Worm (Caenorhabditis elegans) whole organism, late embryonic: Measurements from ENCODE around the gene nhr-283.

Experiments
- C38D4.7 ChIP-seq: fragments of 200-800 bp; sonication (Bioruptor generic); optimal IDR thresholded peaks from 2 replicates; lab custom pipeline; 2018; ENCODE audit warnings: mild to moderate bottlenecking, missing genetic modification characterization, moderate library complexity, missing compliant biosample characterization
- F13H6.1 ChIP-seq: sonication (generic microtip); optimal IDR thresholded peaks from 2 replicates; lab custom pipeline; 2016; ENCODE audit warnings: missing genetic modification characterization, missing compliant biosample characterization
- K02D7.2 ChIP-seq: sonication (generic microtip); optimal IDR thresholded peaks from 2 replicates; lab custom pipeline; 2017; ENCODE audit warnings: mild to moderate bottlenecking, missing genetic modification characterization, missing compliant biosample characterization
- Y22D7AL.16 ChIP-seq: sonication (generic microtip); optimal IDR thresholded peaks from 2 replicates; lab custom pipeline; 2016; ENCODE audit warnings: missing genetic modification characterization, missing compliant biosample characterization
- ama-1 ChIP-seq: fragments of 150-350 bp; optimal IDR thresholded peaks from 2 replicates; lab custom pipeline; 2014
- ceh-18 ChIP-seq: sonication (generic microtip); optimal IDR thresholded peaks from 2 replicates; lab custom pipeline; 2016; ENCODE audit warnings: missing genetic modification characterization, missing compliant biosample characterization
- ceh-19 ChIP-seq: fragments of 200-800 bp; sonication (Bioruptor generic); optimal IDR thresholded peaks from 2 replicates; lab custom pipeline; 2018; ENCODE audit warnings: mild to moderate bottlenecking, missing genetic modification characterization, missing compliant biosample characterization
- ceh-2 ChIP-seq: sonication (generic microtip); optimal IDR thresholded peaks from 2 replicates; lab custom pipeline; 2016; ENCODE audit warnings: missing genotype, missing genetic modification characterization, missing compliant biosample characterization
- ceh-22 ChIP-seq: sonication (generic microtip); optimal IDR thresholded peaks from 2 replicates; lab custom pipeline; 2017; ENCODE audit warnings: missing biosample characterization, missing genetic modification characterization
- ceh-24 ChIP-seq: sonication (generic microtip); optimal IDR thresholded peaks from 2 replicates; lab custom pipeline; 2016; ENCODE audit warnings: mild to moderate bottlenecking, missing genetic modification characterization, missing compliant biosample characterization
- ceh-30 ChIP-seq: fragments of 150-350 bp; optimal IDR thresholded peaks from 2 replicates; lab custom pipeline; 2014; ENCODE audit warnings: missing biosample characterization, missing genetic modification characterization
- ceh-31 ChIP-seq: sonication (generic microtip); optimal IDR thresholded peaks from 2 replicates; lab custom pipeline; 2016; ENCODE audit warnings: missing genetic modification characterization, missing compliant biosample characterization
- ceh-34 ChIP-seq: sonication (generic microtip); optimal IDR thresholded peaks from 2 replicates; lab custom pipeline; 2016; ENCODE audit warnings: mild to moderate bottlenecking, missing genetic modification characterization, missing compliant biosample characterization
- ceh-45 ChIP-seq: fragments of 200-800 bp; sonication (Bioruptor generic); IDR thresholded peaks from 2 replicates; pipeline ENCODE4 v1.3.6; 2022; ENCODE audit warnings: missing genetic modification reagents, missing genetic modification characterization, missing compliant biosample characterization
- ceh-48 ChIP-seq: sonication (generic microtip); optimal IDR thresholded peaks from 2 replicates; lab custom pipeline; 2016; ENCODE audit warnings: missing genetic modification characterization, inconsistent platforms, missing compliant biosample characterization
- ceh-9 ChIP-seq: sonication (generic microtip); optimal IDR thresholded peaks from 2 replicates; lab custom pipeline; 2016; ENCODE audit warnings: mild to moderate bottlenecking, missing genetic modification characterization, inconsistent platforms, missing compliant biosample characterization
- che-1 ChIP-seq: sonication (generic microtip); optimal IDR thresholded peaks from 2 replicates; lab custom pipeline; 2016; ENCODE audit warnings: mild to moderate bottlenecking, missing genetic modification characterization, missing compliant biosample characterization
- dmd-4 ChIP-seq: sonication (generic microtip); optimal IDR thresholded peaks from 2 replicates; lab custom pipeline; 2016; ENCODE audit warnings: borderline replicate concordance, missing genetic modification characterization, missing compliant biosample characterization
- dve-1 ChIP-seq: sonication (generic microtip); optimal IDR thresholded peaks from 2 replicates; lab custom pipeline; 2017; ENCODE audit warnings: antibody characterized with exemption, mild to moderate bottlenecking, missing genetic modification characterization, missing compliant biosample characterization
- elt-2 ChIP-seq: sonication (generic microtip); optimal IDR thresholded peaks from 2 replicates; lab custom pipeline; 2016; ENCODE audit warnings: missing genetic modification reagents, missing genetic modification characterization, missing compliant biosample characterization
- elt-4 ChIP-seq: sonication (generic microtip); optimal IDR thresholded peaks from 2 replicates; lab custom pipeline; 2016; ENCODE audit warnings: missing genetic modification characterization, missing compliant biosample characterization
- ets-4 ChIP-seq: sonication (generic microtip); optimal IDR thresholded peaks from 2 replicates; lab custom pipeline; 2016; ENCODE audit warnings: missing genetic modification characterization, missing compliant biosample characterization
- eyg-1 ChIP-seq: sonication (generic microtip); optimal IDR thresholded peaks from 2 replicates; lab custom pipeline; 2016; ENCODE audit warnings: missing genotype, missing genetic modification characterization, missing compliant biosample characterization
- fax-1 ChIP-seq: sonication (generic microtip); optimal IDR thresholded peaks from 2 replicates; lab custom pipeline; 2016; ENCODE audit warnings: missing genotype, missing genetic modification characterization, missing compliant biosample characterization
- hlh-15 ChIP-seq: sonication (generic microtip); optimal IDR thresholded peaks from 2 replicates; lab custom pipeline; 2016; ENCODE audit warnings: missing genetic modification characterization, missing compliant biosample characterization
- hlh-30 ChIP-seq: sonication (generic microtip); optimal IDR thresholded peaks from 2 replicates; lab custom pipeline; 2017; ENCODE audit warnings: antibody characterized with exemption, missing genetic modification characterization, missing compliant biosample characterization; ENCODE audit not compliant: insufficient read depth
- hlh-8 ChIP-seq: sonication (generic microtip); optimal IDR thresholded peaks from 2 replicates; lab custom pipeline; 2016; ENCODE audit warnings: missing genotype, missing genetic modification characterization, missing compliant biosample characterization
- lim-6 ChIP-seq: sonication (generic microtip); optimal IDR thresholded peaks from 2 replicates; lab custom pipeline; 2016; ENCODE audit warnings: missing genetic modification characterization, missing compliant biosample characterization
- lin-11 ChIP-seq: fragments of 200-800 bp; sonication (Bioruptor generic); optimal IDR thresholded peaks from 2 replicates; lab custom pipeline; 2018; ENCODE audit warnings: mild to moderate bottlenecking, missing genetic modification characterization, missing compliant biosample characterization
- nfya-1 ChIP-seq: sonication (generic microtip); optimal IDR thresholded peaks from 2 replicates; lab custom pipeline; 2017; ENCODE audit warnings: missing genetic modification characterization, mild to moderate bottlenecking, missing compliant biosample characterization, antibody characterized with exemption, moderate library complexity
- nhr-11 ChIP-seq: fragments of 150-350 bp; optimal IDR thresholded peaks from 2 replicates; lab custom pipeline; 2014; ENCODE audit warnings: missing biosample characterization, missing genetic modification characterization
- nhr-232 ChIP-seq: sonication (generic microtip); optimal IDR thresholded peaks from 2 replicates; lab custom pipeline; 2016; ENCODE audit warnings: missing genetic modification characterization, missing compliant biosample characterization
- pat-9 ChIP-seq: fragments of 200-800 bp; sonication (Bioruptor generic); optimal IDR thresholded peaks from 2 replicates; lab custom pipeline; 2018; ENCODE audit warnings: mild to moderate bottlenecking, missing genetic modification characterization, moderate library complexity, missing compliant biosample characterization
- pax-1 ChIP-seq: fragments of 150-350 bp; optimal IDR thresholded peaks from 2 replicates; lab custom pipeline; 2014; ENCODE audit warnings: missing biosample characterization, missing genetic modification characterization
- pha-2 ChIP-seq: sonication (generic microtip); optimal IDR thresholded peaks from 2 replicates; lab custom pipeline; 2017; ENCODE audit warnings: mild to moderate bottlenecking, missing genetic modification characterization, missing compliant biosample characterization
- pros-1 ChIP-seq: fragments of 150-350 bp; optimal IDR thresholded peaks from 2 replicates; lab custom pipeline; 2014; ENCODE audit warnings: missing biosample characterization, missing genetic modification reagents, missing genetic modification characterization
- ref-2 ChIP-seq: sonication (generic microtip); optimal IDR thresholded peaks from 2 replicates; lab custom pipeline; 2016; ENCODE audit warnings: missing genetic modification characterization, missing compliant biosample characterization
- sdc-2 ChIP-seq: sonication (generic microtip); optimal IDR thresholded peaks from 2 replicates; lab custom pipeline; 2016; ENCODE audit warnings: missing genotype, missing genetic modification characterization, missing compliant biosample characterization
- sox-2 ChIP-seq: fragments of 200-800 bp; sonication (Bioruptor generic); IDR thresholded peaks from 2 replicates; pipeline ENCODE4 v1.3.6; 2022; ENCODE audit warnings: missing genetic modification reagents, missing genetic modification characterization, missing compliant biosample characterization
- syd-9 ChIP-seq: sonication (generic microtip); optimal IDR thresholded peaks from 2 replicates; lab custom pipeline; 2016; ENCODE audit warnings: mild to moderate bottlenecking, missing genetic modification characterization, moderate library complexity, missing compliant biosample characterization
- tbx-7 ChIP-seq: sonication (generic microtip); optimal IDR thresholded peaks from 2 replicates; lab custom pipeline; 2016; ENCODE audit warnings: missing genotype, missing genetic modification characterization, missing compliant biosample characterization
- ttx-3 ChIP-seq: sonication (generic microtip); optimal IDR thresholded peaks from 2 replicates; lab custom pipeline; 2016; ENCODE audit warnings: missing genetic modification reagents, missing genetic modification characterization, missing compliant biosample characterization
- unc-3 ChIP-seq, 2 experiments: fragments of 200-800 bp in 1 of 2; sonication (Bioruptor generic) in 1 of 2; sonication (generic microtip) in 1 of 2; conservative IDR thresholded peaks in 1 of 2; optimal IDR thresholded peaks in 1 of 2; 2 replicates each; pipeline versions ENCODE4 v1.3.6 to Lab custom; 2016 to 2022; ENCODE audit warnings: missing compliant biosample characterization in 2 of 2, missing genetic modification characterization in 2 of 2, missing genetic modification reagents in 1 of 2
- unc-42 ChIP-seq: sonication (generic microtip); optimal IDR thresholded peaks from 2 replicates; lab custom pipeline; 2016; ENCODE audit warnings: missing genotype, missing genetic modification characterization, missing compliant biosample characterization
- unc-55 ChIP-seq: sonication (generic microtip); optimal IDR thresholded peaks from 2 replicates; lab custom pipeline; 2017; ENCODE audit warnings: missing biosample characterization, missing genetic modification reagents, missing genetic modification characterization
- zip-5 ChIP-seq: sonication (generic microtip); optimal IDR thresholded peaks from 2 replicates; lab custom pipeline; 2016; ENCODE audit warnings: missing genetic modification characterization, missing compliant biosample characterization
- ztf-16 ChIP-seq: sonication (generic microtip); optimal IDR thresholded peaks from 2 replicates; lab custom pipeline; 2017; ENCODE audit warnings: missing genetic modification characterization, missing compliant biosample characterization

Gene nhr-283

ce11 chrV:15769072-15769471 lies 7.5 kb downstream of the nhr-283 start, which contains the start of gene F57A10.4:
Gene F57A10.4 (plus strand): TSS chrV:15769438.
- no peak for TF ChIP-seq ztf-16 (tag; lab: Kevin White, UChicago)
- TF ChIP-seq lim-6 = no peak
- TF ChIP-seq pros-1 (tag; lab: Kevin White, UChicago) = no peak
- no peak for TF ChIP-seq lin-11 (tag; lab: Kevin White, UChicago)
- no peak for TF ChIP-seq ceh-45
- TF ChIP-seq hlh-30 (tag; lab: Kevin White, UChicago) = no peak
- TF ChIP-seq ceh-18 (tag; lab: Kevin White, UChicago) = no peak
- TF ChIP-seq syd-9 (tag; lab: Kevin White, UChicago) = no peak
- TF ChIP-seq ceh-30 (tag; lab: Kevin White, UChicago) = no peak
- TF ChIP-seq ceh-19 (GFP tag; lab: Kevin White, UChicago) = no peak
- no peak for TF ChIP-seq ceh-2
- TF ChIP-seq ref-2 = no peak

ce11 chrV:15767385-15767784 lies 9.2 kb downstream of the nhr-283 start:
- 0 out of 2 replicates have a peak, but pooled peaks have one; percentile 37 for TF ChIP-seq ceh-45

- TF ChIP-seq hlh-30 (tag; lab: Kevin White, UChicago) (peak; percentile 7), syd-9 (tag; lab: Kevin White, UChicago) (no peak), F13H6.1 (tag; lab: Kevin White, UChicago) (no peak), C38D4.7 (GFP tag; lab: Kevin White, UChicago) (no peak), ceh-48 (tag; lab: Kevin White, UChicago) (no peak), dmd-4 (tag; lab: Kevin White, UChicago) (no peak), hlh-15 (tag; lab: Kevin White, UChicago) (no peak), ets-4 (tag; lab: Kevin White, UChicago) (peak; percentile 1), ama-1 (no peak), zip-5 (tag; lab: Kevin White, UChicago) (no peak), ceh-34 (tag; lab: Kevin White, UChicago) (peak; percentile 4), Y22D7AL.16 (no peak), unc-55 (GFP tag; lab: Kevin White, UChicago) (peak; percentile 39), K02D7.2 (tag; lab: Kevin White, UChicago) (no peak), ceh-31 (tag; lab: Kevin White, UChicago) (no peak), elt-2 (tag; lab: Kevin White, UChicago) (peak; percentile 54), ceh-22 (no peak), ceh-24 (no peak), eyg-1 (tag; lab: Kevin White, UChicago) (no peak), ceh-19 (GFP tag; lab: Kevin White, UChicago) (no peak), lin-11 (tag; lab: Kevin White, UChicago) (peak; percentile 10), unc-42 (tag; lab: Kevin White, UChicago) (peak; percentile 76), ceh-9 (tag; lab: Kevin White, UChicago) (no peak), nhr-232 (tag; lab: Kevin White, UChicago) (no peak), ref-2 (no peak), sdc-2 (tag; lab: Kevin White, UChicago) (no peak), ceh-30 (tag; lab: Kevin White, UChicago) (peak; percentile 84), lim-6 (no peak), pat-9 (peak; percentile 14), hlh-8 (tag; lab: Kevin White, UChicago) (no peak), ceh-45 (no peak), pax-1 (tag; lab: Kevin White, UChicago) (no peak), nhr-11 (tag; lab: Kevin White, UChicago) (no peak), fax-1 (tag; lab: Kevin White, UChicago) (no peak), dve-1 (peak; percentile 52), ttx-3 (peak; percentile 2), che-1 (no peak), pha-2 (no peak), sox-2 (no peak), tbx-7 (no peak), elt-4 (tag; lab: Kevin White, UChicago) (no peak), ceh-2 (no peak), unc-3 (GFP tag; conservative IDR thresholded peaks at IDR 0.05; lab: Robert Waterston, UW) (no peak), unc-3 (tag; optimal IDR thresholded peaks at IDR 0.05; lab: Kevin White, UChicago) (peak; percentile 13), nfya-1 (tag; lab: Kevin White, UChicago) (peak; percentile 77), ztf-16 (tag; lab: Kevin White, UChicago) (peak; percentile 10)
Measured at ce11 chrV:15766122-15766594, 10.4 kb downstream of the nhr-283 start, which contains the start of the genes haf-3 and F57A10.2. Gene haf-3 (minus strand): TSS chrV:15766172. Gene F57A10.2 (plus strand): TSS chrV:15766575.
